Fruit fly (Drosophila melanogaster) Kc167 (cell line): ENCODE results near the gene Oatp26F.

ENCODE experiments used
- Myc ChIP-seq: fragments of >200 bp; optimal IDR thresholded peaks from 2 replicates; lab custom pipeline; 2017; ENCODE audit warnings: missing external identifiers
- Sin3A ChIP-seq: fragments of >200 bp; optimal IDR thresholded peaks from 2 replicates; lab custom pipeline; 2018; ENCODE audit warnings: missing external identifiers
- h ChIP-seq: fragments of >200 bp; optimal IDR thresholded peaks from 3 replicates; lab custom pipeline; 2018; ENCODE audit warnings: missing external identifiers
- insv ChIP-seq: fragments of >200 bp; optimal IDR thresholded peaks from 3 replicates; lab custom pipeline; 2018; ENCODE audit warnings: missing external identifiers
- psq ChIP-seq: fragments of >200 bp; optimal IDR thresholded peaks from 2 replicates; lab custom pipeline; 2017; ENCODE audit warnings: missing external identifiers
- ttk ChIP-seq: sonication (Bioruptor generic); optimal IDR thresholded peaks from 2 replicates; lab custom pipeline; 2017; ENCODE audit warnings: missing external identifiers

Oatp26F gene

dm6 chr2L:6632307-6632706 is at the start of gene Oatp26F:
Oatp26F (minus strand) TSS chr2L:6632407.
- TF ChIP-seq h (lab: Kevin White, UChicago) (no peak), insv (lab: Kevin White, UChicago) (no peak), Myc (lab: Kevin White, UChicago) (no peak), ttk (no peak), psq (lab: Kevin White, UChicago) (no peak), Sin3A (lab: Kevin White, UChicago) (no peak)

- TF ChIP-seq Sin3A (lab: Kevin White, UChicago) (no peak), psq (lab: Kevin White, UChicago) (no peak), insv (lab: Kevin White, UChicago) (no peak), ttk (no peak), Myc (lab: Kevin White, UChicago) (no peak), h (lab: Kevin White, UChicago) (no peak)
These were observed 45.2 kb upstream of the Oatp26F start, which contains the start of gene Nse1 for dm6 chr2L:6677453-6677852. Nse1 (minus strand) TSS chr2L:6677625.

- TF ChIP-seq h (lab: Kevin White, UChicago) (no peak), insv (lab: Kevin White, UChicago) (no peak), psq (lab: Kevin White, UChicago) (no peak), ttk (no peak), Myc (lab: Kevin White, UChicago) (no peak), Sin3A (lab: Kevin White, UChicago) (no peak)
These were observed 44.3 kb upstream of the Oatp26F start, which contains the start of gene cort for dm6 chr2L:6676535-6676934. cort (minus strand) TSS chr2L:6676635.

dm6 chr2L:6673211-6674012 is 41.2 kb upstream of the Oatp26F start, which contains the start of gene Spn27A:
Spn27A (minus strand) TSS chr2L:6673347.
- no peak for TF ChIP-seq insv (lab: Kevin White, UChicago)
- no peak for TF ChIP-seq Sin3A (lab: Kevin White, UChicago)
- TF ChIP-seq ttk = no peak
- TF ChIP-seq Myc (lab: Kevin White, UChicago) = no peak
- TF ChIP-seq h (lab: Kevin White, UChicago) = no peak
- TF ChIP-seq psq (lab: Kevin White, UChicago) = no peak

dm6 chr2L:6671409-6671808 is 39.2 kb upstream of the Oatp26F start:
- TF ChIP-seq ttk = no peak
- TF ChIP-seq insv (lab: Kevin White, UChicago) = no peak
- TF ChIP-seq Myc (lab: Kevin White, UChicago) = no peak
- TF ChIP-seq psq (lab: Kevin White, UChicago) = no peak
- no peak for TF ChIP-seq Sin3A (lab: Kevin White, UChicago)
- TF ChIP-seq h (lab: Kevin White, UChicago) = no peak

- TF ChIP-seq ttk = no peak
- TF ChIP-seq insv (lab: Kevin White, UChicago) = no peak
- no peak for TF ChIP-seq Myc (lab: Kevin White, UChicago)
- no peak for TF ChIP-seq Sin3A (lab: Kevin White, UChicago)
- no peak for TF ChIP-seq psq (lab: Kevin White, UChicago)
- no peak for TF ChIP-seq h (lab: Kevin White, UChicago)
These were observed 35.6 kb upstream of the Oatp26F start, which contains the start of gene Galt for dm6 chr2L:6667719-6668325. Galt (minus strand) TSS chr2L:6668033.

- TF ChIP-seq Myc (lab: Kevin White, UChicago) (no peak), h (lab: Kevin White, UChicago) (no peak), Sin3A (lab: Kevin White, UChicago) (no peak), insv (lab: Kevin White, UChicago) (no peak), psq (lab: Kevin White, UChicago) (no peak), ttk (no peak)
These were observed 31.4 kb upstream of the Oatp26F start, which contains the start of the genes CG13771, CG34310 and cup for dm6 chr2L:6663562-6664051. CG13771 (minus strand) TSS chr2L:6663612. CG34310 (plus strand) TSS chr2L:6663664. cup (plus strand) TSS chr2L:6663664.

- no peak for TF ChIP-seq insv (lab: Kevin White, UChicago)
- no peak for TF ChIP-seq Myc (lab: Kevin White, UChicago)
- no peak for TF ChIP-seq ttk
- no peak for TF ChIP-seq h (lab: Kevin White, UChicago)
- no peak for TF ChIP-seq psq (lab: Kevin White, UChicago)
- no peak for TF ChIP-seq Sin3A (lab: Kevin White, UChicago)
These were observed 26.0 kb upstream of the Oatp26F start, which contains the start of the genes CG31636 and Ube4A for dm6 chr2L:6657969-6658748. CG31636 (minus strand) TSS chr2L:6658152. Ube4A (plus strand) TSS chr2L:6658517.

- TF ChIP-seq psq (lab: Kevin White, UChicago) = no peak
- no peak for TF ChIP-seq h (lab: Kevin White, UChicago)
- no peak for TF ChIP-seq ttk
- TF ChIP-seq Myc (lab: Kevin White, UChicago) = no peak
- no peak for TF ChIP-seq Sin3A (lab: Kevin White, UChicago)
These were observed 24.1 kb upstream of the Oatp26F start, which contains the start of gene CG31633 for dm6 chr2L:6656264-6656676. CG31633 (minus strand) TSS chr2L:6656321.

dm6 chr2L:6649085-6649754 is 17.0 kb upstream of the Oatp26F start, which contains the start of the genes CG31635 and Tango1:
CG31635 (minus strand) TSS chr2L:6649114.
Tango1 (plus strand) TSS chr2L:6649388.
- TF ChIP-seq insv (lab: Kevin White, UChicago) (no peak), Sin3A (lab: Kevin White, UChicago) (no peak), h (lab: Kevin White, UChicago) (no peak), Myc (lab: Kevin White, UChicago) (no peak), psq (lab: Kevin White, UChicago) (no peak), ttk (no peak)
